Worm (Caenorhabditis elegans): ENCODE data around the gene F17A2.13.
"Not testable (repeated sequence)": the region's sequence is repeated elsewhere in the genome, so short reads cannot be mapped to it uniquely, and the experiment has no call there.

Gene F17A2.13

ce11 chrX:12321357-12321756, at the start of gene F17A2.13:
Gene F17A2.13, plus strand, starts transcription at chrX:12321657.
- no peak for TF ChIP-seq unc-62 (GFP tag; optimal IDR thresholded peaks at IDR 0.05)

ce11 chrX:12273870-12274269, 47.6 kb upstream of the F17A2.13 start, which contains the start of gene H19J13.2:
Gene H19J13.2, minus strand, starts transcription at chrX:12273970.
- TF ChIP-seq unc-62 (GFP tag; optimal IDR thresholded peaks at IDR 0.05), result no peak

ce11 chrX:12275577-12275976, 45.9 kb upstream of the F17A2.13 start, which contains the start of gene C04B4.6:
Gene C04B4.6, minus strand, starts transcription at chrX:12275677.
- TF ChIP-seq unc-62 (GFP tag; optimal IDR thresholded peaks at IDR 0.05), result no peak

- no peak for TF ChIP-seq unc-62 (GFP tag; optimal IDR thresholded peaks at IDR 0.05)
These were observed 41.0 kb upstream of the F17A2.13 start, which contains the start of gene C04B4.1 for ce11 chrX:12280477-12280876. Gene C04B4.1, plus strand, starts transcription at chrX:12280777.

ce11 chrX:12282911-12283310, 38.5 kb upstream of the F17A2.13 start, which contains the start of gene C04B4.2:
Gene C04B4.2, plus strand, starts transcription at chrX:12283281.
- no peak for TF ChIP-seq unc-62 (GFP tag; optimal IDR thresholded peaks at IDR 0.05)

ce11 chrX:12284161-12284560, 37.3 kb upstream of the F17A2.13 start:
- no peak for TF ChIP-seq unc-62 (GFP tag; optimal IDR thresholded peaks at IDR 0.05)

ce11 chrX:12285496-12285895, 36.0 kb upstream of the F17A2.13 start, which contains the start of gene lips-2:
Gene lips-2, plus strand, starts transcription at chrX:12285796.
- TF ChIP-seq unc-62 (GFP tag; optimal IDR thresholded peaks at IDR 0.05), result no peak

- TF ChIP-seq unc-62 (GFP tag; optimal IDR thresholded peaks at IDR 0.05), result no peak
These were observed 33.2 kb upstream of the F17A2.13 start, which contains the start of gene C04B4.5 for ce11 chrX:12288254-12288653. Gene C04B4.5, minus strand, starts transcription at chrX:12288354.

- TF ChIP-seq unc-62 (GFP tag; optimal IDR thresholded peaks at IDR 0.05), result no peak
These were observed 30.9 kb upstream of the F17A2.13 start, which contains the start of gene C04B4.4 for ce11 chrX:12290539-12290938. Gene C04B4.4, plus strand, starts transcription at chrX:12290839.

ce11 chrX:12294263-12294662, 27.2 kb upstream of the F17A2.13 start, which contains the start of gene W06D11.1:
Gene W06D11.1, plus strand, starts transcription at chrX:12294563.
- no peak for TF ChIP-seq unc-62 (GFP tag; optimal IDR thresholded peaks at IDR 0.05)

- no peak for TF ChIP-seq unc-62 (GFP tag; optimal IDR thresholded peaks at IDR 0.05)
These were observed 25.1 kb upstream of the F17A2.13 start, which contains the start of gene W06D11.2 for ce11 chrX:12296392-12296791. Gene W06D11.2, minus strand, starts transcription at chrX:12296730.

ce11 chrX:12298324-12298723, 23.1 kb upstream of the F17A2.13 start, which contains the start of gene W06D11.3:
Gene W06D11.3, plus strand, starts transcription at chrX:12298683.
- TF ChIP-seq unc-62 (GFP tag; optimal IDR thresholded peaks at IDR 0.05), result no peak

- no peak for TF ChIP-seq unc-62 (GFP tag; optimal IDR thresholded peaks at IDR 0.05)
These were observed 21.6 kb upstream of the F17A2.13 start, which contains the start of gene W06D11.5 for ce11 chrX:12299834-12300233. Gene W06D11.5, plus strand, starts transcription at chrX:12300134.

ce11 chrX:12302755-12303154, 18.7 kb upstream of the F17A2.13 start, which contains the start of gene dot-1.3:
Gene dot-1.3, minus strand, starts transcription at chrX:12302855.
- TF ChIP-seq unc-62 (GFP tag; optimal IDR thresholded peaks at IDR 0.05), result not testable (repeated sequence)

ce11 chrX:12304231-12304630, 17.2 kb upstream of the F17A2.13 start:
- no peak for TF ChIP-seq unc-62 (GFP tag; optimal IDR thresholded peaks at IDR 0.05)

ce11 chrX:12306565-12306964, 14.9 kb upstream of the F17A2.13 start, which contains the start of gene phf-32:
Gene phf-32, plus strand, starts transcription at chrX:12306865.
- no peak for TF ChIP-seq unc-62 (GFP tag; optimal IDR thresholded peaks at IDR 0.05)

- not testable (repeated sequence) for TF ChIP-seq unc-62 (GFP tag; optimal IDR thresholded peaks at IDR 0.05)
These were observed 13.4 kb upstream of the F17A2.13 start, which contains the start of gene F17A2.16 for ce11 chrX:12308045-12308499. Gene F17A2.16, plus strand, starts transcription at chrX:12308449.

All from whole organism, dauer.